Fruit fly (Drosophila melanogaster): Measurements from ENCODE around the gene CG7453.

The CG7453 gene

DNA sequence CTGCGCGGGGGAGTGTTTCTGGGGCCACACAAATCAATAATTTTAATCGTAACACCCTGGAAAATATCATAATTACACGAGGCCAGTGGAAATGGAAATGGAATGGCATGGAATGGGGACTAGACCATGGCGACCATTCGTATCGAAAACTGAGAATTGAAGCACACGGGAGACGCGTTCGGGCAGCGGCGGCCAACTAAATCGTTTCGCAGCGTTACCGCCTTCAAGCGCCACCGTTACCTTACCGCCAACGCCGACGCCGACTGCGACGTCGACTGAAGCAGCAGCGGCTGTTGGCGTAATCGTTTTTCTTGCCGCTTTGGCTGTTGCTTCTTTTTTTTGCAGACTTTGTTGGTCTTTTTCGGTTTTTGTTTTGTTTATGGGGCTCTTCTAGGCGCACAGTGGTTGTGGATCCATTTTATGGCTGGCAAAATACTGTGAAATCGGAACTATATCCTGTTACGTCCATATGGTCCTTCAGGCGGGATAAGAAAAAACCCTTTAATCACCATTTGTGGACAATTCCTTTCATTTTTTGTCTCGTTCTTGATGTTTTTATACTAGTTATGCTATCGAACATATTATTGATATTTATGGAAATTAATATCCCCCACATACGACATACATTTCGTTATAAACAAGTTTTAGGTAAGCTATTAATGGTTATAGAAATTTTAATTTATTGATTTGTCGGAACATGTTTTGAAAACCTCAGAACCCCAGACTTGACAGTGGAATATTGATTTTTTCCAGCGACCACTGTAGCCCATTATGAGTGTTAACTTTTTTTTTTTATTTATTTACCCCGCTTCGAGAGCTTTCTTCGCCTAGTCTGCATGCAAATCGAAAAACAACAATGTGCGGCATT is 14.6 kb upstream of the CG7453 start (continued):
- TF ChIP-seq CG7963 (GFP tag; IDR thresholded peaks at IDR 0.05; ENCODE audit: partially characterized antibody): no peak
- TF ChIP-seq CG18476 (GFP tag; optimal IDR thresholded peaks at IDR 0.05): no peak
- TF ChIP-seq Taf1 (GFP tag; IDR thresholded peaks at IDR 0.05): no peak
- 0 out of 3 replicates have a peak, but pooled peaks have one; percentile 41 for TF ChIP-seq ci (GFP tag; IDR thresholded peaks at IDR 0.05)
- no peak for TF ChIP-seq CG2712 (tag; optimal IDR thresholded peaks at IDR 0.05)
- TF ChIP-seq CG12219 (GFP tag; optimal IDR thresholded peaks at IDR 0.05): no peak
- no peak for TF ChIP-seq Atf6 (GFP tag; IDR thresholded peaks at IDR 0.05)
- no peak for TF ChIP-seq CG10321 (GFP tag; IDR thresholded peaks at IDR 0.05)
- peak; percentile 10 for TF ChIP-seq fd96Cb (tag; optimal IDR thresholded peaks at IDR 0.05)
- TF ChIP-seq CG5953 (GFP tag; IDR thresholded peaks at IDR 0.05): no peak
- no peak for TF ChIP-seq CG34224 (GFP tag; IDR thresholded peaks at IDR 0.05; ENCODE audit: partially characterized antibody)
- no peak for TF ChIP-seq CG5180 (GFP tag; optimal IDR thresholded peaks at IDR 0.05)
- no peak for TF ChIP-seq yki (optimal IDR thresholded peaks at IDR 0.05)
- no peak for TF ChIP-seq HLH54F (GFP tag; optimal IDR thresholded peaks at IDR 0.05)
- no peak for TF ChIP-seq dati (GFP tag; IDR thresholded peaks at IDR 0.05)
- peak; percentile 32 for TF ChIP-seq Sox102F (GFP tag; optimal IDR thresholded peaks at IDR 0.05)
- no peak for TF ChIP-seq trem (tag; optimal IDR thresholded peaks at IDR 0.05)
- TF ChIP-seq corto (GFP tag; optimal IDR thresholded peaks at IDR 0.05): no peak
- no peak for TF ChIP-seq CG8765 (GFP tag; IDR thresholded peaks at IDR 0.05)
- TF ChIP-seq shn (GFP tag; optimal IDR thresholded peaks at IDR 0.05): no peak
- no peak for TF ChIP-seq NK7.1 (GFP tag; optimal IDR thresholded peaks at IDR 0.05)
- TF ChIP-seq CG8478 (optimal IDR thresholded peaks at IDR 0.05): no peak
- peak; percentile 57; the same call in 1 of the 2 replicates for TF ChIP-seq onecut (GFP tag; IDR thresholded peaks at IDR 0.05)
- no peak for TF ChIP-seq salm (tag; optimal IDR thresholded peaks at IDR 0.05)
- no peak for TF ChIP-seq unpg (GFP tag; optimal IDR thresholded peaks at IDR 0.05)
- peak; percentile 6 for TF ChIP-seq CG18262 (tag; optimal IDR thresholded peaks at IDR 0.05)
- no peak for TF ChIP-seq Eip74EF (GFP tag; optimal IDR thresholded peaks at IDR 0.05)
- TF ChIP-seq CG16779 (GFP tag; IDR thresholded peaks at IDR 0.05): no peak
- TF ChIP-seq Oli (tag; optimal IDR thresholded peaks at IDR 0.05): peak; percentile 41
- peak; percentile 15; the same call in 1 of the 3 replicates for TF ChIP-seq dysf (GFP tag; IDR thresholded peaks at IDR 0.05)
- peak; percentile 28 for TF ChIP-seq CG7839 (tag; optimal IDR thresholded peaks at IDR 0.05)
- TF ChIP-seq CG7556 (GFP tag; optimal IDR thresholded peaks at IDR 0.05): peak; percentile 33
- TF ChIP-seq CG13287 (GFP tag; IDR thresholded peaks at IDR 0.05; ENCODE audit: partially characterized antibody): no peak; the same call in 1 of the 2 replicates
- peak; percentile 17 for TF ChIP-seq zfh2 (GFP tag; optimal IDR thresholded peaks at IDR 0.05)
- peak; percentile 50 for TF ChIP-seq dmrt99B (tag; optimal IDR thresholded peaks at IDR 0.05)
- no peak for TF ChIP-seq Hsf (GFP tag; optimal IDR thresholded peaks at IDR 0.05)
- no peak for TF ChIP-seq ftz-f1 (GFP tag; optimal IDR thresholded peaks at IDR 0.05)
- no peak for TF ChIP-seq CG7745 (tag; optimal IDR thresholded peaks at IDR 0.05)
- no peak for TF ChIP-seq Lpt (GFP tag; optimal IDR thresholded peaks at IDR 0.05)
- no peak for TF ChIP-seq Ets97D (GFP tag; optimal IDR thresholded peaks at IDR 0.05)
- TF ChIP-seq sd (tag; optimal IDR thresholded peaks at IDR 0.05): no peak
- no peak for TF ChIP-seq CG17829 (tag; optimal IDR thresholded peaks at IDR 0.05)
- peak; percentile 36 for TF ChIP-seq CG2678 (tag; optimal IDR thresholded peaks at IDR 0.05)
- TF ChIP-seq CG30403 (GFP tag; optimal IDR thresholded peaks at IDR 0.05): peak; percentile 2
- TF ChIP-seq PHDP (tag; optimal IDR thresholded peaks at IDR 0.05): no peak
- peak; percentile 78 for TF ChIP-seq exex (tag; optimal IDR thresholded peaks at IDR 0.05)
- no peak for TF ChIP-seq CG10431 (GFP tag; optimal IDR thresholded peaks at IDR 0.05)
- TF ChIP-seq ab (GFP tag; optimal IDR thresholded peaks at IDR 0.05): no peak
- no peak for TF ChIP-seq CG13775 (GFP tag; optimal IDR thresholded peaks at IDR 0.05)
